Worm (Caenorhabditis elegans) whole organism, late embryonic: ENCODE data around the gene sta-2.

ENCODE experiments used
- T23F11.4 ChIP-seq: fragments of 200-800 bp; sonication (Bioruptor generic); optimal IDR thresholded peaks from 2 replicates; lab custom pipeline; 2018; ENCODE audit warnings: mild to moderate bottlenecking, missing genetic modification characterization, missing compliant biosample characterization
- ceh-2 ChIP-seq: sonication (generic microtip); optimal IDR thresholded peaks from 2 replicates; lab custom pipeline; 2016; ENCODE audit warnings: missing genotype, missing genetic modification characterization, missing compliant biosample characterization
- ceh-31 ChIP-seq: sonication (generic microtip); optimal IDR thresholded peaks from 2 replicates; lab custom pipeline; 2016; ENCODE audit warnings: missing genetic modification characterization, missing compliant biosample characterization
- madf-2 ChIP-seq: sonication (generic microtip); optimal IDR thresholded peaks from 2 replicates; lab custom pipeline; 2017; ENCODE audit warnings: missing genetic modification characterization, missing compliant biosample characterization
- pros-1 ChIP-seq: fragments of 150-350 bp; optimal IDR thresholded peaks from 2 replicates; lab custom pipeline; 2014; ENCODE audit warnings: missing biosample characterization, missing genetic modification reagents, missing genetic modification characterization

Gene sta-2

DNA sequence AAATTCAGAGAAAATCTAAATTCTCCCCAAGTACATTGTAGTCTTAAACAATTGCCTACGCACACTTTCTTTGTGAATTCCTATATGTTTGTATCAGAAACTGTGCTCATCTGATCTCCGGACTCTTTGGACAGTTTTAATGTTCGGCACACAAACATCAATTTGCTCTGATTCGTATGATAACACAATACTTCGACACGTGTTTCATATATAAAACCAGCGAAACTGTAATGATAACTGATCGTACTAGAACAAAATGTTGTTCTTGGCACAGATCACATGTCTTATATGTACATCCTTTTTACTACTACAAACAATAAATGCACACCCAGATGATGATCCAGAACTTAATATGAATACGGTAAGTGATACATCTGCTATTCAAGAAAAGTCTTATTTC, 50.3 kb downstream of the sta-2 start, which contains the start of gene lipl-2:
Gene lipl-2, plus strand, starts transcription at position 236 of the 400 bp plus-strand sequence.
- no peak for TF ChIP-seq pros-1
- TF ChIP-seq madf-2 (tag; lab: Kevin White, UChicago): no peak
- TF ChIP-seq ceh-2 (tag; lab: Kevin White, UChicago): no peak
- no peak for TF ChIP-seq ceh-31 (tag; lab: Kevin White, UChicago)
- TF ChIP-seq T23F11.4 (GFP tag; lab: Kevin White, UChicago): no peak
